Fruit fly (Drosophila melanogaster) S2 (cell line): ENCODE data around the gene CG13675.

Source experiments
- CG8478 ChIP-seq: fragments of >200 bp; optimal IDR thresholded peaks from 2 replicates; lab custom pipeline; 2018
- CTCF ChIP-seq, 2 experiments: fragments of >200 bp; optimal IDR thresholded peaks; 2 replicates each; lab custom pipeline; 2018

CG13675 gene

dm6 chr3L:8165436-8165835 is at the start of gene CG13675:
Gene CG13675 (minus strand): TSS chr3L:8165518.
- TF ChIP-seq CG8478 (lab: Kevin White, UChicago): no peak
- TF ChIP-seq CTCF (optimal IDR thresholded peaks at IDR 0.05; lab: Kevin White, UChicago): no peak

- TF ChIP-seq CTCF (optimal IDR thresholded peaks at IDR 0.05; lab: Kevin White, UChicago): no peak
- no peak for TF ChIP-seq CG8478 (lab: Kevin White, UChicago)
Observed at dm6 chr3L:8214980-8215379, 49.7 kb upstream of the CG13675 start, which contains the start of gene CG8012. Gene CG8012 (plus strand): TSS chr3L:8215280.

dm6 chr3L:8211590-8211989 is 46.3 kb upstream of the CG13675 start, which contains the start of gene CG8006:
Gene CG8006 (plus strand): TSS chr3L:8211890.
- TF ChIP-seq CG8478 (lab: Kevin White, UChicago): no peak
- no peak for TF ChIP-seq CTCF (optimal IDR thresholded peaks at IDR 0.05; lab: Kevin White, UChicago)

dm6 chr3L:8210596-8210995 is 45.3 kb upstream of the CG13675 start, which contains the start of gene tut:
Gene tut (minus strand): TSS chr3L:8210743.
- TF ChIP-seq CG8478 (lab: Kevin White, UChicago): no peak
- TF ChIP-seq CTCF (optimal IDR thresholded peaks at IDR 0.05; lab: Kevin White, UChicago): no peak

dm6 chr3L:8202317-8202842 is 37.1 kb upstream of the CG13675 start, which contains the start of the genes CG7366 and CG13679:
Gene CG7366 (minus strand): TSS chr3L:8202417.
Gene CG13679 (plus strand): TSS chr3L:8202792.
- TF ChIP-seq CTCF (optimal IDR thresholded peaks at IDR 0.05; lab: Kevin White, UChicago) (no peak), CG8478 (lab: Kevin White, UChicago) (no peak)

- TF ChIP-seq CTCF (optimal IDR thresholded peaks at IDR 0.05; lab: Kevin White, UChicago): no peak
- no peak for TF ChIP-seq CG8478 (lab: Kevin White, UChicago)
Observed at dm6 chr3L:8197779-8198279, 32.5 kb upstream of the CG13675 start, which contains the start of the genes UbcE2M and Dhps. Gene UbcE2M (minus strand): TSS chr3L:8197987. Gene Dhps (plus strand): TSS chr3L:8198207.

dm6 chr3L:8193016-8193415 is 27.7 kb upstream of the CG13675 start, which contains the start of gene CG7387:
Gene CG7387 (minus strand): TSS chr3L:8193116.
- no peak for TF ChIP-seq CG8478 (lab: Kevin White, UChicago)
- no peak for TF ChIP-seq CTCF (optimal IDR thresholded peaks at IDR 0.05; lab: Kevin White, UChicago)

dm6 chr3L:8191042-8191613 is 25.8 kb upstream of the CG13675 start, which contains the start of gene MED24:
Gene MED24 (plus strand): TSS chr3L:8191270.
- TF ChIP-seq CTCF (optimal IDR thresholded peaks at IDR 0.05; lab: Kevin White, UChicago): no peak
- TF ChIP-seq CG8478 (lab: Kevin White, UChicago): no peak

- TF ChIP-seq CG8478 (lab: Kevin White, UChicago) (no peak), CTCF (optimal IDR thresholded peaks at IDR 0.05; lab: Kevin White, UChicago) (no peak)
Observed at dm6 chr3L:8189234-8189633, 23.9 kb upstream of the CG13675 start.

dm6 chr3L:8187397-8187811 is 22.1 kb upstream of the CG13675 start:
- no peak for TF ChIP-seq CTCF (optimal IDR thresholded peaks at IDR 0.05; lab: Kevin White, UChicago)
- no peak for TF ChIP-seq CG8478 (lab: Kevin White, UChicago)

dm6 chr3L:8186627-8187396 is 21.5 kb upstream of the CG13675 start, which contains the start of the genes ERR and Atg18a:
Gene ERR (minus strand): TSS chr3L:8186671.
Gene Atg18a (plus strand): TSS chr3L:8186857.
- TF ChIP-seq CG8478 (lab: Kevin White, UChicago) (no peak), CTCF (optimal IDR thresholded peaks at IDR 0.05; lab: Kevin White, UChicago) (peak in 1 of 2 experiments; percentile 14)

- TF ChIP-seq CG8478 (lab: Kevin White, UChicago) (no peak), CTCF (optimal IDR thresholded peaks at IDR 0.05; lab: Kevin White, UChicago) (no peak)
Observed at dm6 chr3L:8185263-8186227, 20.2 kb upstream of the CG13675 start.

- TF ChIP-seq CTCF (optimal IDR thresholded peaks at IDR 0.05; lab: Kevin White, UChicago): no peak
- no peak for TF ChIP-seq CG8478 (lab: Kevin White, UChicago)
Observed at dm6 chr3L:8180464-8181137, 15.3 kb upstream of the CG13675 start, which contains the start of the genes mthl7 and Uxs. Gene mthl7 (minus strand): TSS chr3L:8180514. Gene Uxs (plus strand): TSS chr3L:8180923.
